Worm (Caenorhabditis elegans) whole organism, young adult: Measurements from ENCODE around the gene F58D12.1.

ENCODE experiments used
- B0019.2 ChIP-seq: fragments of 200-800 bp; sonication (Bioruptor generic); conservative IDR thresholded peaks from 2 replicates; pipeline ENCODE4 v1.3.6; 2022; ENCODE audit warnings: missing genetic modification reagents, missing genetic modification characterization, missing compliant biosample characterization
- B0035.1 ChIP-seq: sonication (generic microtip); optimal IDR thresholded peaks from 2 replicates; lab custom pipeline; 2016; ENCODE audit warnings: missing genetic modification characterization, mild to moderate bottlenecking, missing compliant biosample characterization, missing genotype, missing genetic modification reagents
- B0261.1 ChIP-seq: sonication (generic microtip); optimal IDR thresholded peaks from 2 replicates; lab custom pipeline; 2016; ENCODE audit warnings: mild to moderate bottlenecking, missing genetic modification characterization, moderate library complexity, missing compliant biosample characterization
- C17E4.6 ChIP-seq: fragments of 200-800 bp; sonication (Bioruptor generic); IDR thresholded peaks from 2 replicates; pipeline ENCODE4 v1.3.6; 2022; ENCODE audit warnings: missing genetic modification reagents, missing genetic modification characterization, missing compliant biosample characterization
- F10E7.11 ChIP-seq: sonication (generic microtip); optimal IDR thresholded peaks from 2 replicates; lab custom pipeline; 2017; ENCODE audit warnings: mild to moderate bottlenecking, missing genetic modification characterization, moderate library complexity, missing compliant biosample characterization
- F37B4.10 ChIP-seq: fragments of 200-800 bp; sonication (Bioruptor generic); IDR thresholded peaks from 2 replicates; pipeline ENCODE4 v1.3.6; 2022; ENCODE audit warnings: missing genetic modification characterization, missing compliant biosample characterization
- F55B11.4 ChIP-seq: sonication (generic microtip); optimal IDR thresholded peaks from 2 replicates; lab custom pipeline; 2016; ENCODE audit warnings: missing compliant biosample characterization, missing genetic modification characterization, borderline replicate concordance; ENCODE audit not compliant: insufficient read depth
- K11D2.4 ChIP-seq: fragments of 200-800 bp; sonication (Bioruptor generic); IDR thresholded peaks from 2 replicates; pipeline ENCODE4 v1.3.6; 2022; ENCODE audit warnings: missing genetic modification reagents, missing genetic modification characterization, missing compliant biosample characterization
- K12H6.12 ChIP-seq: fragments of 200-800 bp; sonication (Bioruptor generic); optimal IDR thresholded peaks from 2 replicates; lab custom pipeline; 2018; ENCODE audit warnings: mild to moderate bottlenecking, missing genetic modification characterization, missing compliant biosample characterization
- Y56A3A.18 ChIP-seq: fragments of 200-800 bp; sonication (Bioruptor generic); IDR thresholded peaks from 2 replicates; pipeline ENCODE4 v1.3.6; 2022; ENCODE audit warnings: missing genetic modification reagents, missing genetic modification characterization, missing compliant biosample characterization
- Y67H2A.10 ChIP-seq: fragments of 200-800 bp; sonication (Bioruptor generic); conservative IDR thresholded peaks from 2 replicates; pipeline ENCODE4 v1.3.6; 2022; ENCODE audit warnings: missing genetic modification reagents, missing genetic modification characterization, missing compliant biosample characterization
- Y95B8A.8 ChIP-seq: fragments of 200-800 bp; sonication (Bioruptor generic); IDR thresholded peaks from 2 replicates; pipeline ENCODE4 v1.3.6; 2022; ENCODE audit warnings: missing genetic modification reagents, missing genetic modification characterization, missing compliant biosample characterization
- akir-1 ChIP-seq: fragments of 200-800 bp; sonication (Bioruptor generic); optimal IDR thresholded peaks from 2 replicates; lab custom pipeline; 2018; ENCODE audit warnings: mild to moderate bottlenecking, missing genetic modification characterization, moderate library complexity, missing compliant biosample characterization
- aptf-2 ChIP-seq: fragments of 200-800 bp; sonication (Bioruptor generic); conservative IDR thresholded peaks from 2 replicates; pipeline ENCODE4 v1.3.6; 2022; ENCODE audit warnings: missing genetic modification reagents, missing genetic modification characterization, missing compliant biosample characterization
- aptf-3 ChIP-seq: fragments of 200-800 bp; sonication (Bioruptor generic); IDR thresholded peaks from 2 replicates; pipeline ENCODE4 v1.3.6; 2022; ENCODE audit warnings: missing genetic modification characterization, missing compliant biosample characterization
- attf-5 ChIP-seq: fragments of 200-800 bp; sonication (Bioruptor generic); optimal IDR thresholded peaks from 2 replicates; lab custom pipeline; 2018; ENCODE audit warnings: mild to moderate bottlenecking, missing genetic modification characterization, missing compliant biosample characterization
- ccch-3 ChIP-seq: fragments of 200-800 bp; sonication (Bioruptor generic); optimal IDR thresholded peaks from 2 replicates; lab custom pipeline; 2018; ENCODE audit warnings: mild to moderate bottlenecking, missing genetic modification characterization, missing compliant biosample characterization
- ceh-27 ChIP-seq: fragments of 200-800 bp; sonication (Bioruptor generic); optimal IDR thresholded peaks from 2 replicates; lab custom pipeline; 2018; ENCODE audit warnings: mild to moderate bottlenecking, missing genetic modification characterization, moderate library complexity, missing compliant biosample characterization
- ceh-79 ChIP-seq: sonication (generic microtip); optimal IDR thresholded peaks from 2 replicates; lab custom pipeline; 2017; ENCODE audit warnings: mild to moderate bottlenecking, missing genetic modification characterization, missing compliant biosample characterization
- die-1 ChIP-seq: sonication (generic microtip); optimal IDR thresholded peaks from 2 replicates; lab custom pipeline; 2016; ENCODE audit warnings: missing genotype, mild to moderate bottlenecking, missing genetic modification characterization, missing compliant biosample characterization
- dox-1 ChIP-seq: fragments of 200-800 bp; sonication (Bioruptor generic); IDR thresholded peaks from 2 replicates; pipeline ENCODE4 v1.3.6; 2022; ENCODE audit warnings: missing genetic modification reagents, missing genetic modification characterization, missing compliant biosample characterization
- egrh-3 ChIP-seq: fragments of 200-800 bp; sonication (Bioruptor generic); IDR thresholded peaks from 2 replicates; pipeline ENCODE4 v1.3.6; 2022; ENCODE audit warnings: missing genetic modification reagents, missing genetic modification characterization, missing compliant biosample characterization
- fkh-3 ChIP-seq: sonication (generic microtip); optimal IDR thresholded peaks from 2 replicates; lab custom pipeline; 2016; ENCODE audit warnings: mild to moderate bottlenecking, missing genetic modification characterization, missing compliant biosample characterization
- let-526 ChIP-seq: fragments of 200-800 bp; sonication (Bioruptor generic); IDR thresholded peaks from 2 replicates; pipeline ENCODE4 v1.3.6; 2022; ENCODE audit warnings: missing genetic modification reagents, missing genetic modification characterization, missing compliant biosample characterization
- lin-26 ChIP-seq: fragments of 200-800 bp; sonication (Bioruptor generic); IDR thresholded peaks from 2 replicates; pipeline ENCODE4 v1.3.6; 2022; ENCODE audit warnings: missing genetic modification reagents, missing genetic modification characterization, missing compliant biosample characterization
- lin-54 ChIP-seq: fragments of 200-800 bp; sonication (Bioruptor generic); optimal IDR thresholded peaks from 2 replicates; lab custom pipeline; 2018; ENCODE audit warnings: mild to moderate bottlenecking, missing genetic modification characterization, missing compliant biosample characterization
- lir-1 ChIP-seq: fragments of 200-800 bp; sonication (Bioruptor generic); conservative IDR thresholded peaks from 2 replicates; pipeline ENCODE4 v1.3.6; 2022; ENCODE audit warnings: missing genetic modification reagents, missing genetic modification characterization, missing compliant biosample characterization
- lsl-1 ChIP-seq: fragments of 200-800 bp; sonication (Bioruptor generic); optimal IDR thresholded peaks from 2 replicates; lab custom pipeline; 2018; ENCODE audit warnings: mild to moderate bottlenecking, missing genetic modification characterization, moderate library complexity, missing compliant biosample characterization
- madf-3 ChIP-seq: fragments of 200-800 bp; sonication (Bioruptor generic); IDR thresholded peaks from 2 replicates; pipeline ENCODE4 v1.3.6; 2022; ENCODE audit warnings: missing genetic modification reagents, missing genetic modification characterization, missing compliant biosample characterization
- nfya-1 ChIP-seq: sonication (generic microtip); optimal IDR thresholded peaks from 2 replicates; lab custom pipeline; 2017; ENCODE audit warnings: antibody characterized with exemption, missing compliant biosample characterization, missing genetic modification characterization, borderline replicate concordance; ENCODE audit not compliant: insufficient read depth
- nhr-120 ChIP-seq: fragments of 200-800 bp; sonication (Bioruptor generic); IDR thresholded peaks from 2 replicates; pipeline ENCODE4 v1.3.6; 2022; ENCODE audit warnings: missing genetic modification characterization, missing compliant biosample characterization
- nhr-27 ChIP-seq: fragments of 200-800 bp; sonication (Bioruptor generic); optimal IDR thresholded peaks from 2 replicates; lab custom pipeline; 2018; ENCODE audit warnings: mild to moderate bottlenecking, missing genetic modification characterization, moderate library complexity, missing compliant biosample characterization
- pbrm-1 ChIP-seq: fragments of 200-800 bp; sonication (Bioruptor generic); IDR thresholded peaks from 2 replicates; pipeline ENCODE4 v1.3.6; 2022; ENCODE audit warnings: missing genetic modification reagents, missing genetic modification characterization, missing compliant biosample characterization
- sea-2 ChIP-seq: fragments of 200-800 bp; sonication (Bioruptor generic); IDR thresholded peaks from 2 replicates; pipeline ENCODE4 v1.3.6; 2022; ENCODE audit warnings: missing genetic modification characterization, missing compliant biosample characterization
- unc-62 ChIP-seq: fragments of 150-350 bp; optimal IDR thresholded peaks from 2 replicates; lab custom pipeline; 2014; ENCODE audit warnings: missing biosample characterization, missing genetic modification reagents, missing genetic modification characterization
- ztf-25 ChIP-seq: fragments of 200-800 bp; sonication (Bioruptor generic); IDR thresholded peaks from 2 replicates; pipeline ENCODE4 v1.3.6; 2022; ENCODE audit warnings: missing genetic modification reagents, missing genetic modification characterization, missing compliant biosample characterization
- ztf-28 ChIP-seq: fragments of 200-800 bp; sonication (Bioruptor generic); IDR thresholded peaks from 2 replicates; pipeline ENCODE4 v1.3.6; 2022; ENCODE audit warnings: missing genetic modification reagents, missing genetic modification characterization, missing compliant biosample characterization
- ztf-3 ChIP-seq: fragments of 200-800 bp; sonication (Bioruptor generic); optimal IDR thresholded peaks from 2 replicates; lab custom pipeline; 2018; ENCODE audit warnings: mild to moderate bottlenecking, missing genetic modification characterization, missing compliant biosample characterization

Gene F58D12.1

ce11 chrV:14083970-14084369, 34.6 kb downstream of the F58D12.1 start, which contains the start of gene D1086.7:
Gene D1086.7 (plus strand): TSS chrV:14084270.
- TF ChIP-seq ccch-3 (GFP tag; lab: Kevin White, UChicago) = no peak
- TF ChIP-seq aptf-3 (GFP tag; lab: Robert Waterston, UW) = no peak
- no peak for TF ChIP-seq die-1
- TF ChIP-seq aptf-2 (GFP tag; lab: Robert Waterston, UW) = no peak
- no peak for TF ChIP-seq nfya-1 (tag; lab: Kevin White, UChicago)
- TF ChIP-seq K11D2.4 (GFP tag; lab: Robert Waterston, UW) = no peak
- TF ChIP-seq nhr-27 = no peak
- TF ChIP-seq dox-1 = no peak
- no peak for TF ChIP-seq akir-1 (GFP tag; lab: Kevin White, UChicago)
- no peak for TF ChIP-seq F37B4.10
- TF ChIP-seq B0035.1 (tag; lab: Kevin White, UChicago) = no peak
- TF ChIP-seq B0019.2 = no peak
- TF ChIP-seq madf-3 (GFP tag; lab: Robert Waterston, UW) = no peak

- TF ChIP-seq unc-62 (GFP tag; lab: Kevin White, UChicago) = no peak
- TF ChIP-seq ztf-28 (GFP tag; lab: Robert Waterston, UW) = no peak
- no peak for TF ChIP-seq attf-5
- no peak for TF ChIP-seq nhr-120 (GFP tag; lab: Robert Waterston, UW)
- no peak for TF ChIP-seq pbrm-1 (GFP tag; lab: Robert Waterston, UW)
- TF ChIP-seq lsl-1 (GFP tag; lab: Kevin White, UChicago) = no peak
- no peak for TF ChIP-seq ceh-79
- no peak for TF ChIP-seq ztf-25 (GFP tag; lab: Robert Waterston, UW)
- TF ChIP-seq ceh-27 (GFP tag; lab: Kevin White, UChicago) = no peak
Observed at ce11 chrV:14085589-14085988, 36.2 kb downstream of the F58D12.1 start, which contains the start of gene D1086.18. Gene D1086.18 (plus strand): TSS chrV:14085889.

- TF ChIP-seq sea-2 = no peak
- no peak for TF ChIP-seq egrh-3 (GFP tag; lab: Robert Waterston, UW)
- no peak for TF ChIP-seq F10E7.11 (tag; lab: Kevin White, UChicago)
- no peak for TF ChIP-seq Y95B8A.8 (GFP tag; lab: Robert Waterston, UW)
- no peak for TF ChIP-seq ztf-3 (GFP tag; lab: Kevin White, UChicago)
- no peak for TF ChIP-seq lin-26 (GFP tag; lab: Robert Waterston, UW)
- TF ChIP-seq lir-1 = no peak
- no peak for TF ChIP-seq F37B4.10
- TF ChIP-seq fkh-3 (tag; lab: Kevin White, UChicago) = no peak
- no peak for TF ChIP-seq Y67H2A.10
- no peak for TF ChIP-seq Y56A3A.18 (GFP tag; lab: Robert Waterston, UW)
- no peak for TF ChIP-seq lin-54
- no peak for TF ChIP-seq F55B11.4 (tag; lab: Kevin White, UChicago)
- TF ChIP-seq K11D2.4 (GFP tag; lab: Robert Waterston, UW) = no peak
- no peak for TF ChIP-seq C17E4.6 (GFP tag; lab: Robert Waterston, UW)
- TF ChIP-seq B0261.1 (tag; lab: Kevin White, UChicago) = no peak
- TF ChIP-seq madf-3 (GFP tag; lab: Robert Waterston, UW) = no peak
- TF ChIP-seq K12H6.12 (tag; lab: Kevin White, UChicago) = no peak
- TF ChIP-seq let-526 (GFP tag; lab: Robert Waterston, UW) = no peak
Observed at ce11 chrV:14088051-14088450, 38.7 kb downstream of the F58D12.1 start, which contains the start of gene D1086.19. Gene D1086.19 (plus strand): TSS chrV:14088351.
